Fruit fly (Drosophila melanogaster): ENCODE data around the gene aly.
A peak's percentile ranks its signal among the peaks of the same experiment; 100 is the strongest.

aly gene

dm6 chr3L:3037822-3038563 is 11.7 kb upstream of the aly start (continued):
- TF ChIP-seq CG7271 (tag; optimal IDR thresholded peaks at IDR 0.05) (peak; percentile 35), CG8281 (tag; optimal IDR thresholded peaks at IDR 0.05) (no peak), CG34376 (GFP tag; optimal IDR thresholded peaks at IDR 0.05) (peak; percentile 63), emc (GFP tag; optimal IDR thresholded peaks at IDR 0.05) (no peak), Hr3 (GFP tag; optimal IDR thresholded peaks at IDR 0.05) (no peak), CrebB (tag; optimal IDR thresholded peaks at IDR 0.05) (peak; percentile 40), CG4328 (GFP tag; optimal IDR thresholded peaks at IDR 0.05) (no peak), CG17385 (GFP tag; optimal IDR thresholded peaks at IDR 0.05) (peak; percentile 4), Nf-YA (GFP tag; IDR thresholded peaks at IDR 0.05) (no peak), pan (optimal IDR thresholded peaks at IDR 0.05) (no peak), pan (GFP tag; optimal IDR thresholded peaks at IDR 0.05 in 1 of 2, IDR thresholded peaks at IDR 0.05 in 1 of 2) (no peak), otp (GFP tag; IDR thresholded peaks at IDR 0.05) (peak; percentile 48; the same call in 1 of the 3 replicates), h (optimal IDR thresholded peaks at IDR 0.05) (no peak), pnt (GFP tag; optimal IDR thresholded peaks at IDR 0.05) (no peak), gt (GFP tag; IDR thresholded peaks at IDR 0.05) (no peak), crol (GFP tag; IDR thresholded peaks at IDR 0.05) (peak; percentile 48; the same call in 1 of the 2 replicates), dpn (GFP tag; optimal IDR thresholded peaks at IDR 0.05) (no peak), gro (GFP tag; optimal IDR thresholded peaks at IDR 0.05) (no peak), fru (optimal IDR thresholded peaks at IDR 0.05) (no peak), nerfin-2 (GFP tag; IDR thresholded peaks at IDR 0.05; ENCODE audit: partially characterized antibody) (no peak), fd102C (GFP tag; optimal IDR thresholded peaks at IDR 0.05) (no peak)

dm6 chr3L:3036951-3037586 is 10.7 kb upstream of the aly start:
- TF ChIP-seq CG16779 (GFP tag; IDR thresholded peaks at IDR 0.05), result no peak
- TF ChIP-seq CG32772 (GFP tag; IDR thresholded peaks at IDR 0.05), result no peak
- peak; percentile 73 for TF ChIP-seq D19B (GFP tag; optimal IDR thresholded peaks at IDR 0.05)
- peak; percentile 81; the same call in 3 of the 4 replicates for TF ChIP-seq chinmo (GFP tag; IDR thresholded peaks at IDR 0.05; ENCODE audit: partially characterized antibody)
- TF ChIP-seq Atf6 (GFP tag; IDR thresholded peaks at IDR 0.05), result no peak
- TF ChIP-seq CG12659 (GFP tag; optimal IDR thresholded peaks at IDR 0.05), result no peak
- no peak for TF ChIP-seq psq (GFP tag; optimal IDR thresholded peaks at IDR 0.05)
- TF ChIP-seq sima (GFP tag; optimal IDR thresholded peaks at IDR 0.05), result no peak
- no peak for TF ChIP-seq al (GFP tag; IDR thresholded peaks at IDR 0.05)
- peak; percentile 13 for TF ChIP-seq CG10543 (GFP tag; optimal IDR thresholded peaks at IDR 0.05)
- no peak for TF ChIP-seq Camta (GFP tag; optimal IDR thresholded peaks at IDR 0.05)
- TF ChIP-seq abd-A (tag; optimal IDR thresholded peaks at IDR 0.05), result peak; percentile 11
- TF ChIP-seq Fer3 (tag; optimal IDR thresholded peaks at IDR 0.05), result no peak
- TF ChIP-seq pros (GFP tag; optimal IDR thresholded peaks at IDR 0.05), result peak; percentile 8
- TF ChIP-seq CG12769 (tag; optimal IDR thresholded peaks at IDR 0.05), result peak; percentile 91
- TF ChIP-seq odd (GFP tag; optimal IDR thresholded peaks at IDR 0.05), result no peak
- no peak for TF ChIP-seq Bgb (GFP tag; IDR thresholded peaks at IDR 0.05; ENCODE audit: partially characterized antibody)
- TF ChIP-seq CG6689 (GFP tag; IDR thresholded peaks at IDR 0.05), result no peak
- 0 out of 2 replicates have a peak, but pooled peaks have one; percentile 17 for TF ChIP-seq slbo (GFP tag; IDR thresholded peaks at IDR 0.05)
- TF ChIP-seq ac (GFP tag; optimal IDR thresholded peaks at IDR 0.05), result no peak
- TF ChIP-seq Hey (tag; optimal IDR thresholded peaks at IDR 0.05), result no peak
- TF ChIP-seq CG8388 (GFP tag; optimal IDR thresholded peaks at IDR 0.05), result no peak
- TF ChIP-seq Ravus (GFP tag; IDR thresholded peaks at IDR 0.05), result no peak
- TF ChIP-seq CG14014 (GFP tag; IDR thresholded peaks at IDR 0.05), result no peak
- no peak for TF ChIP-seq gro (GFP tag; optimal IDR thresholded peaks at IDR 0.05)
- TF ChIP-seq CG4328 (GFP tag; optimal IDR thresholded peaks at IDR 0.05), result no peak
- peak; percentile 2 for TF ChIP-seq CG11504 (tag; optimal IDR thresholded peaks at IDR 0.05)
- no peak for TF ChIP-seq CG18262 (tag; optimal IDR thresholded peaks at IDR 0.05)
- no peak for TF ChIP-seq CG11247 (GFP tag; IDR thresholded peaks at IDR 0.05)
- no peak for TF ChIP-seq CG14710 (tag; optimal IDR thresholded peaks at IDR 0.05)
- TF ChIP-seq sob (GFP tag; IDR thresholded peaks at IDR 0.05), result no peak

Measured in whole organism, embryonic.